Worm (Caenorhabditis elegans) whole organism, L1 larva: ENCODE measurements around the gene sre-10.

ENCODE experiments used
- C16A3.4 ChIP-seq: fragments of 150-350 bp; optimal IDR thresholded peaks from 2 replicates; lab custom pipeline; 2014; ENCODE audit warnings: missing biosample characterization, missing genetic modification characterization
- C34B4.2 ChIP-seq: sonication (generic microtip); optimal IDR thresholded peaks from 2 replicates; lab custom pipeline; 2017; ENCODE audit warnings: mild to moderate bottlenecking, missing genetic modification characterization, missing compliant biosample characterization
- F16B12.6 ChIP-seq: fragments of 150-350 bp; optimal IDR thresholded peaks from 2 replicates; lab custom pipeline; 2014; ENCODE audit warnings: missing biosample characterization, missing genetic modification characterization
- aha-1 ChIP-seq: fragments of 150-350 bp; optimal IDR thresholded peaks from 2 replicates; lab custom pipeline; 2014; ENCODE audit warnings: missing biosample characterization, missing genetic modification characterization
- aly-2 ChIP-seq: fragments of 150-350 bp; optimal IDR thresholded peaks from 2 replicates; lab custom pipeline; 2014; ENCODE audit warnings: missing biosample characterization, missing genetic modification characterization
- ama-1 ChIP-seq: fragments of 150-350 bp; optimal IDR thresholded peaks from 2 replicates; lab custom pipeline; 2014
- blmp-1 ChIP-seq: fragments of 150-350 bp; optimal IDR thresholded peaks from 2 replicates; lab custom pipeline; 2014; ENCODE audit warnings: missing biosample characterization, missing genetic modification characterization
- ceh-63 ChIP-seq: fragments of 200-800 bp; sonication (Bioruptor generic); optimal IDR thresholded peaks from 2 replicates; lab custom pipeline; 2018; ENCODE audit warnings: mild to moderate bottlenecking, missing genetic modification characterization, missing compliant biosample characterization
- ceh-8 ChIP-seq: fragments of 200-800 bp; sonication (Bioruptor generic); optimal IDR thresholded peaks from 2 replicates; lab custom pipeline; 2018; ENCODE audit warnings: mild to moderate bottlenecking, missing genetic modification characterization, moderate library complexity, missing compliant biosample characterization
- ceh-88 ChIP-seq: fragments of 200-800 bp; sonication (Bioruptor generic); IDR thresholded peaks from 2 replicates; pipeline ENCODE4 v1.3.6; 2022; ENCODE audit warnings: missing genetic modification characterization, missing compliant biosample characterization
- ceh-90 ChIP-seq: sonication (generic microtip); optimal IDR thresholded peaks from 2 replicates; lab custom pipeline; 2016; ENCODE audit warnings: missing genetic modification characterization, missing compliant biosample characterization
- ces-1 ChIP-seq: fragments of 150-350 bp; optimal IDR thresholded peaks from 2 replicates; lab custom pipeline; 2014; ENCODE audit warnings: missing biosample characterization, missing genetic modification reagents, missing genetic modification characterization
- dsc-1 ChIP-seq: sonication (generic microtip); optimal IDR thresholded peaks from 2 replicates; lab custom pipeline; 2016; ENCODE audit warnings: mild to moderate bottlenecking, missing genetic modification characterization, missing compliant biosample characterization
- efl-1 ChIP-seq, 4 experiments: fragments of 150-350 bp; optimal IDR thresholded peaks in 3 of 4; peaks in 1 of 4; 1 replicate in 1 of 4; 2 replicates in 3 of 4; lab custom pipeline; 2014; ENCODE audit warnings: missing biosample characterization in 2 of 4, missing genetic modification characterization in 2 of 4, missing genetic modification reagents in 2 of 4
- elt-2 ChIP-seq: sonication (generic microtip); optimal IDR thresholded peaks from 2 replicates; lab custom pipeline; 2016; ENCODE audit warnings: missing genetic modification characterization, mild to moderate bottlenecking, inconsistent platforms, missing compliant biosample characterization, missing genetic modification reagents
- elt-3 ChIP-seq, 6 experiments: fragments of 150-350 bp in 1 of 6; sonication (generic microtip); optimal IDR thresholded peaks; 2 replicates each; lab custom pipeline; 2017 to 2018; ENCODE audit warnings: missing biosample characterization in 6 of 6, missing genetic modification characterization in 6 of 6, inconsistent platforms in 1 of 6
- fkh-4 ChIP-seq: sonication (generic microtip); optimal IDR thresholded peaks from 2 replicates; lab custom pipeline; 2016; ENCODE audit warnings: missing compliant biosample characterization, missing genetic modification characterization, borderline replicate concordance
- fos-1 ChIP-seq: fragments of 150-350 bp; optimal IDR thresholded peaks from 2 replicates; lab custom pipeline; 2014; ENCODE audit warnings: missing biosample characterization, missing genetic modification characterization
- grh-1 ChIP-seq: fragments of 200-800 bp; sonication (Bioruptor generic); IDR thresholded peaks from 2 replicates; pipeline ENCODE4 v1.3.6; 2022; ENCODE audit warnings: missing genetic modification reagents, missing genetic modification characterization, missing compliant biosample characterization
- lin-13 ChIP-seq: fragments of 150-350 bp; optimal IDR thresholded peaks from 2 replicates; lab custom pipeline; 2014; ENCODE audit warnings: missing biosample characterization, missing genetic modification reagents, missing genetic modification characterization
- lin-14 ChIP-seq: fragments of 200-800 bp; sonication (Bioruptor generic); optimal IDR thresholded peaks from 2 replicates; lab custom pipeline; 2018; ENCODE audit warnings: mild to moderate bottlenecking, missing genetic modification characterization, moderate library complexity, missing compliant biosample characterization
- lin-15B ChIP-seq: fragments of 150-350 bp; sonication (generic microtip); optimal IDR thresholded peaks from 3 replicates; lab custom pipeline; 2014; ENCODE audit warnings: missing biosample characterization, missing genetic modification characterization
- lir-3 ChIP-seq: sonication (generic microtip); optimal IDR thresholded peaks from 2 replicates; lab custom pipeline; 2016; ENCODE audit warnings: mild to moderate bottlenecking, missing genetic modification characterization, moderate library complexity, missing compliant biosample characterization; ENCODE audit not compliant: poor library complexity
- lsy-2 ChIP-seq, 2 experiments: fragments of 150-350 bp; optimal IDR thresholded peaks; 2 replicates each; lab custom pipeline; 2014; ENCODE audit warnings: missing biosample characterization in 2 of 2, missing genetic modification characterization in 2 of 2
- mef-2 ChIP-seq: fragments of 150-350 bp; optimal IDR thresholded peaks from 2 replicates; lab custom pipeline; 2014; ENCODE audit warnings: missing biosample characterization, missing genetic modification characterization
- nhr-12 ChIP-seq: sonication (generic microtip); optimal IDR thresholded peaks from 2 replicates; lab custom pipeline; 2017; ENCODE audit warnings: missing biosample characterization, missing genetic modification characterization
- nhr-28 ChIP-seq: fragments of 150-350 bp; optimal IDR thresholded peaks from 2 replicates; lab custom pipeline; 2014; ENCODE audit warnings: missing biosample characterization, missing genetic modification characterization
- nhr-47 ChIP-seq: sonication (generic microtip); optimal IDR thresholded peaks from 2 replicates; lab custom pipeline; 2016; ENCODE audit warnings: mild to moderate bottlenecking, missing genetic modification characterization, moderate library complexity, missing compliant biosample characterization
- nhr-76 ChIP-seq: sonication (generic microtip); optimal IDR thresholded peaks from 2 replicates; lab custom pipeline; 2017; ENCODE audit warnings: missing biosample characterization, missing genetic modification characterization
- nhr-77 ChIP-seq: fragments of 150-350 bp; optimal IDR thresholded peaks from 2 replicates; lab custom pipeline; 2014; ENCODE audit warnings: missing biosample characterization, missing genetic modification characterization
- nhr-90 ChIP-seq: sonication (generic microtip); optimal IDR thresholded peaks from 2 replicates; lab custom pipeline; 2016; ENCODE audit warnings: mild to moderate bottlenecking, missing genetic modification characterization, missing compliant biosample characterization; ENCODE audit not compliant: poor library complexity
- pag-3 ChIP-seq: sonication (generic microtip); optimal IDR thresholded peaks from 2 replicates; lab custom pipeline; 2017; ENCODE audit warnings: missing genetic modification characterization, mild to moderate bottlenecking, missing compliant biosample characterization, antibody characterized with exemption, borderline replicate concordance; ENCODE audit not compliant: insufficient read depth
- pax-3 ChIP-seq: fragments of 200-800 bp; sonication (Bioruptor generic); optimal IDR thresholded peaks from 2 replicates; lab custom pipeline; 2018; ENCODE audit warnings: mild to moderate bottlenecking, missing genetic modification characterization, moderate library complexity, missing compliant biosample characterization
- snpc-4 ChIP-seq: fragments of 150-350 bp; optimal IDR thresholded peaks from 2 replicates; lab custom pipeline; 2014; ENCODE audit warnings: missing biosample characterization, missing genetic modification characterization
- snu-23 ChIP-seq: sonication (generic microtip); optimal IDR thresholded peaks from 2 replicates; lab custom pipeline; 2016; ENCODE audit warnings: missing genetic modification characterization, missing compliant biosample characterization
- sox-4 ChIP-seq: sonication (generic microtip); optimal IDR thresholded peaks from 2 replicates; lab custom pipeline; 2016; ENCODE audit warnings: missing genetic modification characterization, missing compliant biosample characterization
- sptf-1 ChIP-seq: fragments of 150-350 bp; optimal IDR thresholded peaks from 2 replicates; lab custom pipeline; 2014; ENCODE audit warnings: missing biosample characterization, missing genetic modification characterization
- sup-37 ChIP-seq: fragments of 200-800 bp; sonication (Bioruptor generic); optimal IDR thresholded peaks from 2 replicates; lab custom pipeline; 2018; ENCODE audit warnings: mild to moderate bottlenecking, missing genetic modification characterization, missing compliant biosample characterization
- swsn-7 ChIP-seq: sonication (generic microtip); optimal IDR thresholded peaks from 2 replicates; lab custom pipeline; 2016; ENCODE audit warnings: missing genetic modification characterization, missing compliant biosample characterization
- tbx-2 ChIP-seq: sonication (generic microtip); optimal IDR thresholded peaks from 2 replicates; lab custom pipeline; 2016; ENCODE audit warnings: missing genetic modification characterization, missing compliant biosample characterization
- tlp-1 ChIP-seq: fragments of 150-350 bp; optimal IDR thresholded peaks from 2 replicates; lab custom pipeline; 2014; ENCODE audit warnings: missing biosample characterization, missing genetic modification characterization
- unc-130 ChIP-seq: fragments of 150-350 bp; optimal IDR thresholded peaks from 2 replicates; lab custom pipeline; 2017; ENCODE audit warnings: missing biosample characterization, missing genetic modification characterization, inconsistent platforms
- unc-98 ChIP-seq: fragments of 200-800 bp; sonication (Bioruptor generic); IDR thresholded peaks from 2 replicates; pipeline ENCODE4 v1.3.6; 2022; ENCODE audit warnings: missing genetic modification characterization, missing compliant biosample characterization
- vab-15 ChIP-seq: sonication (generic microtip); optimal IDR thresholded peaks from 2 replicates; lab custom pipeline; 2017; ENCODE audit warnings: missing genotype, mild to moderate bottlenecking, missing genetic modification characterization, missing compliant biosample characterization
- xbp-1 ChIP-seq: sonication (generic microtip); optimal IDR thresholded peaks from 2 replicates; lab custom pipeline; 2016; ENCODE audit warnings: missing genetic modification characterization, missing compliant biosample characterization
- zip-4 ChIP-seq: fragments of 200-800 bp; sonication (Bioruptor generic); optimal IDR thresholded peaks from 2 replicates; lab custom pipeline; 2018; ENCODE audit warnings: mild to moderate bottlenecking, missing genetic modification characterization, moderate library complexity, missing compliant biosample characterization

Gene sre-10

DNA sequence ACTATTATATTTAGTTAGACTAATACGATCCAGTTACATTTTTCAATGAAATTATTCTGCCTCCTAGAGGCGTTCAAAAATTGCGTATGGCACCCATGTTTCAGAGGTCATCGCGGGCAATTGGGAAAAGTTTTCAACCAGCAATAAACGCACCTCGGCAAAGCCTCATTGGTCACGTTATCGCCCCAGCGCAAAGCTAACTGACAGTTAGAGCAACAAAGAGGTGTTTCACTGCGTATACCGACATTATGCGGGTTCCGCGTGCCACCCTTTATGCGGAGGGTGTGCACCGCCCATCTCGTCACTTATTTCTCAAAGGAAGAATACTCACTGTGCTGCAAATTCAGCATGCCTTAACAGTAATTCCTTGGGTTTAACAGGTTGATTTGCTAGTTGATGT is 10.3 kb downstream of the sre-10 start:
- TF ChIP-seq elt-3 (tag; optimal IDR thresholded peaks at IDR 0.05; lab: Kevin White, UChicago) (no peak), snu-23 (GFP tag; lab: Kevin White, UChicago) (no peak), ceh-63 (GFP tag; lab: Kevin White, UChicago) (no peak), grh-1 (GFP tag; lab: Robert Waterston, UW) (0 out of 2 replicates have a peak, but pooled peaks have one; percentile 8), elt-2 (tag; lab: Kevin White, UChicago) (peak; percentile 24), ceh-8 (GFP tag; lab: Kevin White, UChicago) (no peak), nhr-12 (tag; lab: Kevin White, UChicago) (no peak), aly-2 (tag; lab: Kevin White, UChicago) (no peak), lin-14 (GFP tag; lab: Kevin White, UChicago) (no peak), sox-4 (tag; lab: Kevin White, UChicago) (no peak), ceh-88 (GFP tag; lab: Robert Waterston, UW) (no peak), snpc-4 (tag; lab: Kevin White, UChicago) (peak; percentile 83), nhr-77 (no peak), pax-3 (no peak)
- TF ChIP-seq, all 84 proteins: peak for 3

DNA sequence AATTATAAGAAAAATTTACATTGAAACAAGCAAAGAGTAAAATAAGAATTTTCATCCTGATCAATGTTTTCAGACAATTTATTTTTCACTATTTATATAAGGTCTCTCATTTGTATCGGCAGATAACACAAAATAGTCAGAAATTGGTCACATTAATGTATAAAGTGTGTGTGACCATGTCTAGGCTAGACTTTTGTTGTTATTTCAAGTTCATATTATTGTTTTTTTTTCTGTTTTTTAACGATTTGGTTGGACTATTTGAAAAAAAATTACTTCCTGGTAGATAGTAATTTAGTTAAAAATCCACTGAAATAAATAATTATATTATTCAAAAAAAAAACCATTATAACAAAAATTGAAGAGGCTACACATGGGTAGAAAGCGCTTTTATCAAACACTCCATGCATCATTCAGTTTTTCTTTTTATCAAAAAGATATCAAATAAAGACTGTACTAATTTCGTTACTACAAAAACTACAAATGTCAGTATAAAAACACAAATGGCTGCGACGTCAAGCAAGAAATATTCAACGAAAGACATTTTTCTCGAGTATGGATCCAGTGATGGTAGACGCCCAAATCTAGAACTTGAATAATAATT is 13.0 kb downstream of the sre-10 start, which contains the start of gene ugt-37:
ugt-37 (minus strand) TSS at position 69 of the 601 bp plus-strand sequence.
- TF ChIP-seq blmp-1 (tag; lab: Kevin White, UChicago) (no peak), nhr-28 (tag; lab: Kevin White, UChicago) (no peak), dsc-1 (no peak), elt-2 (tag; lab: Kevin White, UChicago) (peak; percentile 14), efl-1 (optimal IDR thresholded peaks at IDR 0.05; lab: Kevin White, UChicago) (no peak), efl-1 (GFP tag; optimal IDR thresholded peaks at IDR 0.05 in 1 of 2; lab: Kevin White, UChicago) (peak in 1 of 2 experiments; percentile 22), pag-3 (tag; lab: Kevin White, UChicago) (no peak)

DNA sequence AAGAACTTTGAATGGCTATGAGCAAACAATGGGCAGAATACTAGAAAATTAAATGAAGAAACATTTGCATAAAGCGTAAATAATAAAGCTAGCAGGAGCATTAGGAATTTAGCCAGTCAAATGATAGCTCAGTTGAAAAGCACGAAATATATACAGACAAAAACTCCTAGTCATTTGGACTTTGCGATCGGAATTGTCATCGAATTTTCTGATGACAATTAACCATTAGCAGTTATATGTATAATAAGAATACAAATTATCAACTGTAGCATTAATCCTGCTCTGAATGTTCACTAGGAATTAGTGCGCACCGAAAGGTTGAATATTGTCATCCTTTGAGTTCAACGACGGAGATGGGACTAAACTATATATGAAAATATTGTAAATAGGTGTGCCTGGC is 15.0 kb downstream of the sre-10 start, which contains the start of gene ugt-38:
ugt-38 (minus strand) TSS at position 101 of the 400 bp plus-strand sequence.
- no peak for TF ChIP-seq sup-37
- no peak for TF ChIP-seq fos-1 (tag; lab: Kevin White, UChicago)
- TF ChIP-seq swsn-7 (tag; lab: Kevin White, UChicago) = no peak
- TF ChIP-seq aha-1 = no peak
- TF ChIP-seq ces-1 (GFP tag; lab: Kevin White, UChicago) = no peak
- no peak for TF ChIP-seq xbp-1
- TF ChIP-seq ama-1 = no peak
- no peak for TF ChIP-seq nhr-47 (tag; lab: Kevin White, UChicago)
- TF ChIP-seq lsy-2 (tag; optimal IDR thresholded peaks at IDR 0.05; lab: Kevin White, UChicago) = no peak
- no peak for TF ChIP-seq C16A3.4
- no peak for TF ChIP-seq tlp-1 (tag; lab: Kevin White, UChicago)

DNA sequence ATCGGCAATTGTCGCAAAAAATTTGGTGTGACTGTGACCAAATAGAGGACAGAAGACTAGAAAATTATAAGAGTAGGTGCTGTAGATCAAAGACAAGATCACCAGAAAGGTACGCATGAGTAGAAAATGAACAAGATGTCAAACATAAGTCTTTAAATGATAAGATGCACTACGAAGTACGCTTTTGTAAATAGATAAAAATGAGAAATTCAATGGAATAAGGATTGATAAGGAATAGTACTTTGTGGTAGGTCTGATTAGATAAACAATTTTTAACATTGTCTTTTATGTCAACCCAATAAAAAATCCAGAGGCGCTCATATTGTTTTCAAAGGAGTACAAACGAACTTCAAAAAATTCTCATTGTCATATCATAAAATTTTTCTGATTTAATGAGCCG is 18.2 kb downstream of the sre-10 start, which contains the start of gene F10D2.8:
F10D2.8 (minus strand) TSS at position 145 of the 400 bp plus-strand sequence.
- no peak for TF ChIP-seq C34B4.2
- TF ChIP-seq snpc-4 (tag; lab: Kevin White, UChicago) = no peak
- peak; percentile 76 for TF ChIP-seq tlp-1 (tag; lab: Kevin White, UChicago)
- no peak for TF ChIP-seq ceh-8 (GFP tag; lab: Kevin White, UChicago)
- no peak for TF ChIP-seq nhr-28 (tag; lab: Kevin White, UChicago)
- no peak for TF ChIP-seq nhr-90 (tag; lab: Kevin White, UChicago)
- peak; percentile 87 for TF ChIP-seq elt-2 (tag; lab: Kevin White, UChicago)
- no peak for TF ChIP-seq mef-2 (tag; lab: Kevin White, UChicago)
- TF ChIP-seq unc-130 (tag; lab: Kevin White, UChicago) = no peak
- TF ChIP-seq pag-3 (tag; lab: Kevin White, UChicago) = no peak
- no peak for TF ChIP-seq lir-3 (tag; lab: Kevin White, UChicago)
- TF ChIP-seq lin-15B = no peak
- TF ChIP-seq fkh-4 = no peak
- no peak for TF ChIP-seq unc-98
- no peak for TF ChIP-seq sptf-1 (tag; lab: Kevin White, UChicago)
- TF ChIP-seq nhr-76 (tag; lab: Kevin White, UChicago) = no peak
- no peak for TF ChIP-seq lsy-2 (tag; optimal IDR thresholded peaks at IDR 0.05; lab: Kevin White, UChicago)
- peak in 4 of 6 experiments; percentile 4 to 77 (median 42) for TF ChIP-seq elt-3 (tag; optimal IDR thresholded peaks at IDR 0.05; lab: Kevin White, UChicago)
- no peak for TF ChIP-seq tbx-2 (tag; lab: Kevin White, UChicago)
- TF ChIP-seq ceh-90 (tag; lab: Kevin White, UChicago) = no peak
- no peak for TF ChIP-seq nhr-47 (tag; lab: Kevin White, UChicago)
- TF ChIP-seq lin-13 = no peak
- no peak for TF ChIP-seq zip-4 (GFP tag; lab: Kevin White, UChicago)
- no peak for TF ChIP-seq F16B12.6 (tag; lab: Kevin White, UChicago)
- TF ChIP-seq vab-15 (tag; lab: Kevin White, UChicago) = no peak
